Fruit fly (Drosophila melanogaster): ENCODE data around the gene CG33159.

Gene CG33159

DNA sequence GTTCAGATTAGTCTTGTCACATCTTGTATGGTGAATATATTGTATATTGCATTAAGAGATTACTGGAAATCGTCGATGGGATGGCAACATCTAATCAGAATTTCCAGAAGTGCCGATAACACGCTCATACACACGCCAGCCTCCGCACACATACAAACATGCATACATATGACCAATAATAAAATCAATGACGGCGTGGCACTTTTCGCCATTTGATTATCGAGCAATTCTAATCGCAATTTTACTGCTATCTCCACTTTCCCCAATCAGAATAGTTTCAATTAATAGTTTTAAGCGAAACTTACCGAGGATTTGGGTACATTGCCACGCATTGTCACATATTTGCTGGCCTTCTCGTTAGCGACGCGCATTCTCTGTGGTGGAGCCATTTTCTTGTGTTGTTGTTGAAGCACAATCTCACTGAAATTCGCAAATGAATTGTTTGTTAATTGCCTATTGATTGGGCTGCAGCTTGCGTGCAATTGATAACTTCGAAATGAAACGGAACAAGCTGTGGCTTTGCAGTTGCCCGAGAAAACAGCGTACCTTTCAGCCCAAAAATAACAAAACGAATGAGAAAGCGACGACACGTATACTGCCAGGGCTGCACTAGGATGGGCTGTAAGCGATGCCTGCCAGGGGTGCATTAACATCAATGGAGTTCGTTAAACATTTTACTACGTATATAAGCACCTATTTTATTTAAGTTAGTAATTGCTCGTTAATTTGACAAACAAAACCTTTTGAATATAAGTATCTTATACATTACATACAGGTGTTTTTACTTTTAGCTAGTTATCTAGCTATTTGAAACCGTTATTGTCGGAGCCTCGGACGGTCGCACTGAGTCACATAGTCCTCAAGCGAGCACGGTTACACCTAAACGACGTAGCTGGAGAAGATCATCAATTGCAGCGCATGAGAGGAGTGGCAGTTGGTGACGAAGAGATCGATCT is 5.5 kb downstream of the CG33159 start, which contains the start of the genes CG32276 and gry (continued):
- TF ChIP-seq run (tag; optimal IDR thresholded peaks at IDR 0.05) (no peak), D19A (tag; optimal IDR thresholded peaks at IDR 0.05) (no peak), cad (GFP tag; optimal IDR thresholded peaks at IDR 0.05) (no peak), TFAM (GFP tag; optimal IDR thresholded peaks at IDR 0.05) (peak; percentile 5), CG30431 (GFP tag; optimal IDR thresholded peaks at IDR 0.05) (peak; percentile 9), mld (GFP tag; IDR thresholded peaks at IDR 0.05; ENCODE audit: partially characterized antibody) (no peak), caup (GFP tag; optimal IDR thresholded peaks at IDR 0.05; ENCODE audit: severe bottlenecking) (peak; percentile 69), CG4328 (GFP tag; optimal IDR thresholded peaks at IDR 0.05) (peak; percentile 70), CG8089 (GFP tag; optimal IDR thresholded peaks at IDR 0.05) (peak; percentile 58), CrebB (tag; optimal IDR thresholded peaks at IDR 0.05) (peak; percentile 67), CG17385 (GFP tag; optimal IDR thresholded peaks at IDR 0.05) (peak; percentile 64), CG5180 (GFP tag; optimal IDR thresholded peaks at IDR 0.05) (no peak), so (GFP tag; IDR thresholded peaks at IDR 0.05) (no peak), Hr39 (optimal IDR thresholded peaks at IDR 0.05) (no peak), CG32772 (GFP tag; IDR thresholded peaks at IDR 0.05) (peak; percentile 73), CG3065 (GFP tag; optimal IDR thresholded peaks at IDR 0.05) (peak; percentile 50), CG1647 (GFP tag; optimal IDR thresholded peaks at IDR 0.05) (peak; percentile 79), CG16813 (GFP tag; IDR thresholded peaks at IDR 0.05; ENCODE audit: partially characterized antibody) (peak; percentile 50; the same call in 2 of the 3 replicates), CG2202 (tag; optimal IDR thresholded peaks at IDR 0.05) (peak; percentile 56), Nf-YB (GFP tag; optimal IDR thresholded peaks at IDR 0.05) (peak; percentile 42), CG15696 (tag; optimal IDR thresholded peaks at IDR 0.05) (peak; percentile 75), CG7745 (tag; optimal IDR thresholded peaks at IDR 0.05) (no peak), btn (GFP tag; optimal IDR thresholded peaks at IDR 0.05) (peak; percentile 58), en (GFP tag; optimal IDR thresholded peaks at IDR 0.05) (peak; percentile 53), CG18262 (tag; optimal IDR thresholded peaks at IDR 0.05) (peak; percentile 75), CG13287 (GFP tag; IDR thresholded peaks at IDR 0.05; ENCODE audit: partially characterized antibody) (peak; percentile 63; the same call in 1 of the 2 replicates), Awh (GFP tag; IDR thresholded peaks at IDR 0.05) (no peak), NK7.1 (GFP tag; optimal IDR thresholded peaks at IDR 0.05) (peak; percentile 33), croc (GFP tag; conservative IDR thresholded peaks at IDR 0.05) (no peak), CG4730 (GFP tag; IDR thresholded peaks at IDR 0.05) (peak; percentile 47), CG7963 (GFP tag; IDR thresholded peaks at IDR 0.05; ENCODE audit: partially characterized antibody) (no peak), Gsc (GFP tag; IDR thresholded peaks at IDR 0.05) (no peak), Kr (GFP tag; optimal IDR thresholded peaks at IDR 0.05) (no peak), z (GFP tag; IDR thresholded peaks at IDR 0.05) (0 out of 3 replicates have a peak, but pooled peaks have one; percentile 34), Taf1 (GFP tag; IDR thresholded peaks at IDR 0.05) (peak; percentile 49; the same call in 1 of the 2 replicates), CG17361 (GFP tag; IDR thresholded peaks at IDR 0.05) (no peak; the same call in 2 of the 3 replicates), jing (GFP tag; optimal IDR thresholded peaks at IDR 0.05) (no peak), lmd (GFP tag; IDR thresholded peaks at IDR 0.05) (peak; percentile 65; the same call in 1 of the 2 replicates), CG12659 (GFP tag; optimal IDR thresholded peaks at IDR 0.05) (peak; percentile 89), pita (GFP tag; optimal IDR thresholded peaks at IDR 0.05) (no peak), schlank (tag; optimal IDR thresholded peaks at IDR 0.05) (no peak), Adf1 (GFP tag; IDR thresholded peaks at IDR 0.05) (no peak), dpn (GFP tag; optimal IDR thresholded peaks at IDR 0.05) (peak; percentile 76 to 81), peb (GFP tag; IDR thresholded peaks at IDR 0.05) (no peak), CG3726 (GFP tag; IDR thresholded peaks at IDR 0.05) (0 out of 3 replicates have a peak, but pooled peaks have one; percentile 55), ash1 (GFP tag; optimal IDR thresholded peaks at IDR 0.05) (no peak), Six4 (GFP tag; optimal IDR thresholded peaks at IDR 0.05) (peak; percentile 69), Atf-2 (GFP tag; optimal IDR thresholded peaks at IDR 0.05) (peak; percentile 81), ems (GFP tag; optimal IDR thresholded peaks at IDR 0.05) (peak; percentile 83)
